Fruit fly (Drosophila melanogaster): ENCODE results near the gene beta-Man.

beta-Man gene

dm6 chr3R:4214038-4214437, 17.0 kb downstream of the beta-Man start (continued):
- TF ChIP-seq dsx (GFP tag; optimal IDR thresholded peaks at IDR 0.05; ENCODE audit: poor library complexity, severe bottlenecking) (peak; percentile 82), Eip93F (GFP tag; optimal IDR thresholded peaks at IDR 0.05) (peak; percentile 30), acj6 (GFP tag; optimal IDR thresholded peaks at IDR 0.05) (peak; percentile 91), Sox14 (GFP tag; optimal IDR thresholded peaks at IDR 0.05) (peak; percentile 88), ss (GFP tag; optimal IDR thresholded peaks at IDR 0.05) (peak; percentile 84 to 90), Sox15 (GFP tag; optimal IDR thresholded peaks at IDR 0.05) (peak; percentile 87), Lpt (GFP tag; optimal IDR thresholded peaks at IDR 0.05) (peak; percentile 87), CG6163 (GFP tag; IDR thresholded peaks at IDR 0.05) (peak; percentile 97), CG7368 (GFP tag; optimal IDR thresholded peaks at IDR 0.05) (peak; percentile 93), CG3919 (GFP tag; optimal IDR thresholded peaks at IDR 0.05) (peak; percentile 93), CG11294 (GFP tag; IDR thresholded peaks at IDR 0.05) (peak; percentile 89), CG8319 (GFP tag; optimal IDR thresholded peaks at IDR 0.05) (peak; percentile 85), svp (GFP tag) (peak; percentile 94), Hr4 (GFP tag; optimal IDR thresholded peaks at IDR 0.05) (peak; percentile 90), CG6808 (GFP tag; optimal IDR thresholded peaks at IDR 0.05) (peak; percentile 87), CG1621 (tag; optimal IDR thresholded peaks at IDR 0.05) (peak; percentile 89), net (GFP tag; optimal IDR thresholded peaks at IDR 0.05) (peak; percentile 88), CG31627 (GFP tag; optimal IDR thresholded peaks at IDR 0.05) (peak; percentile 90), CG6792 (GFP tag; optimal IDR thresholded peaks at IDR 0.05) (peak; percentile 88), vri (GFP tag; optimal IDR thresholded peaks at IDR 0.05) (peak; percentile 66), topi (GFP tag; optimal IDR thresholded peaks at IDR 0.05) (peak; percentile 86)

DNA sequence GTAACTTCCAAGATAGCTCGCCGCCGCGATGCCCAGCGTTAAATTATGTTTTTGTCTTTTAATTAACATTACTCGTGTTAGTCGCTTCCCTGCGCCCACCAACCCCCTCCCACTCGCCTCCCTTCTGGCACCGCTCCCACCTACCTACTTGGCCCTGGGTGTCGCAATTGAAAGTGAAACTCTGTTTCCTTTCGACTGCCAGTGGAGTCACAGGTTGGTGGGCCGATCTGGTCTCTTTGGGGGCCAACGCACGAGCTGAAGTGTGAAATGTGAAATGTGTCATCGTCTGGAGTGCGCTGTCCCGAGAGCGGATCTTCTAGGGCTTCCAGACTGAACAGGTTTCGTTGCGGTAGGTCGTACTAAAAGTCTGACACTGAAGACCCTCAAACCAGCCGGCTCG, 17.6 kb downstream of the beta-Man start:
- TF ChIP-seq Blimp-1 (GFP tag; optimal IDR thresholded peaks at IDR 0.05) = peak; percentile 59
- TF ChIP-seq dsx (GFP tag; optimal IDR thresholded peaks at IDR 0.05; ENCODE audit: poor library complexity, severe bottlenecking) = no peak
- no peak for TF ChIP-seq pdm3 (GFP tag; optimal IDR thresholded peaks at IDR 0.05)
- TF ChIP-seq Eip78C (GFP tag) = peak; percentile 10

DNA sequence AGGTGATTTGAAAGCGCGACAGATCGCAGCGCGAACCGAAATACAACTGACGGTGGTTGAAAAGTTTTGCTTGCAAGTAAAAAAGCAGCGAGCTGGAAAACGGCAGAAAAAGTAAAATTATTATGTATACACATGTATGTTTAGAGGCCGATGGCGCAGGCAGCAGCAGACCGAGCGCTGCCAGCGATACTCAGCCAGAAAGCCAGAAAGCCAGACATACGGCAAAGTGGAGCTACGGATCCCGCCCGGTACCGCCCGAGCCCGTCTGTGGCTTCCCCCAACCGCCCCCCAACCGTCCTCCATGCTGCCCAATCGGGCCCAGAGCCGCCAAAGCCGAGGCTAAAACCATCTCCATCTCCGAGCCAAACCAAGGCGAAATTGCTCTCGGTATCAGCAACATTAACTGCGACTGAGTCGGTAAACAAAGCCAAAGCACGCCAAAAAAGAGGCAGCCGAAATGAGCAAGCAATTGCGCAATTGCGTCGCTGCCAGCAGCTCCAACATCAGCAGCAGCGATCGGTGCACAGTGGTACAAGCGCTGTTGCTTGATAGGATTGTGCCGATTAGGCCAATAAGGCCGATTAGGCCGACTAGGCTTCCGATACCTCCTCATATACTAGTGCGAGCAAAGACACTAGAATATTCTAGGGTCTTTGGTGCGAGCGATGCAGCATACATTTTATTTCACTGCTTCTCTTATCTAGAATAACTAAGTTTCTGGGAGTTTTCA, 18.4 kb downstream of the beta-Man start, which contains the start of gene CG14636:
CG14636 (minus strand) TSS at position 51 of the 730 bp plus-strand sequence.
- TF ChIP-seq Ets21C (GFP tag; optimal IDR thresholded peaks at IDR 0.05) (peak; percentile 56), CG6808 (GFP tag; optimal IDR thresholded peaks at IDR 0.05) (peak; percentile 43), CG11294 (GFP tag; IDR thresholded peaks at IDR 0.05) (peak; percentile 55), CG9139 (GFP tag; optimal IDR thresholded peaks at IDR 0.05) (no peak), CG6792 (GFP tag; optimal IDR thresholded peaks at IDR 0.05) (peak; percentile 46), Lpt (GFP tag; optimal IDR thresholded peaks at IDR 0.05) (peak; percentile 52), CG10631 (GFP tag; optimal IDR thresholded peaks at IDR 0.05) (peak; percentile 31), eg (GFP tag; IDR thresholded peaks at IDR 0.05) (peak; percentile 69), OdsH (GFP tag; optimal IDR thresholded peaks at IDR 0.05) (peak; percentile 68), Eip93F (GFP tag; optimal IDR thresholded peaks at IDR 0.05) (no peak), CG6276 (GFP tag; optimal IDR thresholded peaks at IDR 0.05) (no peak), CG32006 (GFP tag; optimal IDR thresholded peaks at IDR 0.05) (peak; percentile 68), vri (GFP tag; optimal IDR thresholded peaks at IDR 0.05) (peak; percentile 84), acj6 (GFP tag; optimal IDR thresholded peaks at IDR 0.05) (peak; percentile 75), achi (GFP tag; optimal IDR thresholded peaks at IDR 0.05) (peak; percentile 77), CG4318 (GFP tag; optimal IDR thresholded peaks at IDR 0.05) (peak; percentile 64), dsx (GFP tag; optimal IDR thresholded peaks at IDR 0.05; ENCODE audit: poor library complexity, severe bottlenecking) (peak; percentile 25), pdm3 (GFP tag; optimal IDR thresholded peaks at IDR 0.05) (peak; percentile 76), salr (GFP tag; optimal IDR thresholded peaks at IDR 0.05) (peak in 1 of 2 experiments; percentile 10), CG10669 (GFP tag; optimal IDR thresholded peaks at IDR 0.05) (peak; percentile 46), spab (GFP tag; optimal IDR thresholded peaks at IDR 0.05) (peak; percentile 11), Ets96B (tag; optimal IDR thresholded peaks at IDR 0.05) (peak; percentile 46), fd85E (GFP tag; optimal IDR thresholded peaks at IDR 0.05) (peak; percentile 13), Sox14 (GFP tag; optimal IDR thresholded peaks at IDR 0.05) (peak; percentile 62), svp (GFP tag) (peak; percentile 89), CG11902 (GFP tag; optimal IDR thresholded peaks at IDR 0.05) (peak; percentile 66), CG16779 (tag; optimal IDR thresholded peaks at IDR 0.05) (no peak), Smox (GFP tag; optimal IDR thresholded peaks at IDR 0.05) (no peak), esn (GFP tag; optimal IDR thresholded peaks at IDR 0.05) (peak; percentile 44), Hr39 (GFP tag; optimal IDR thresholded peaks at IDR 0.05) (peak; percentile 72), Hr38 (GFP tag; optimal IDR thresholded peaks at IDR 0.05) (peak; percentile 18), CG3032 (tag; optimal IDR thresholded peaks at IDR 0.05) (peak; percentile 47)

Data from whole organism, prepupa.